Fruit fly (Drosophila melanogaster) whole organism, embryonic: ENCODE data around the gene CG42232.

ENCODE experiments used
- Ada2b ChIP-seq: fragments of 200-800 bp; sonication (Bioruptor generic); IDR thresholded peaks from 2 replicates; pipeline ENCODE4 v1.3.6; 2022; ENCODE audit warnings: missing biosample characterization, missing genetic modification characterization
- Antp ChIP-seq: fragments of 200-800 bp; sonication (Bioruptor generic); optimal IDR thresholded peaks from 3 replicates; lab custom pipeline; 2016; ENCODE audit warnings: missing biosample characterization, missing genetic modification characterization
- Awh ChIP-seq: fragments of 200-800 bp; sonication (Bioruptor generic); IDR thresholded peaks from 2 replicates; pipeline ENCODE4, ENCODE4 v1.3.6; 2022; ENCODE audit warnings: missing biosample characterization, missing genetic modification characterization
- CG11085 ChIP-seq: fragments of 200-800 bp; sonication (Bioruptor generic); IDR thresholded peaks from 2 replicates; pipeline ENCODE4 v1.3.6; 2022; ENCODE audit warnings: missing biosample characterization, missing genetic modification characterization
- CG11504 ChIP-seq: fragments of 200-800 bp; sonication (Bioruptor generic); optimal IDR thresholded peaks from 3 replicates; lab custom pipeline; 2019; ENCODE audit warnings: missing biosample characterization, mild to moderate bottlenecking, missing genetic modification characterization, moderate library complexity
- CG12071 ChIP-seq: fragments of 200-800 bp; sonication (Bioruptor generic); optimal IDR thresholded peaks from 3 replicates; lab custom pipeline; 2018; ENCODE audit warnings: missing biosample characterization, mild to moderate bottlenecking, missing genetic modification characterization
- CG12659 ChIP-seq: fragments of 200-800 bp; sonication (Bioruptor generic); optimal IDR thresholded peaks from 3 replicates; lab custom pipeline; 2017; ENCODE audit warnings: mild to moderate bottlenecking, missing biosample characterization, missing genetic modification reagents, missing genetic modification characterization
- CG1529 ChIP-seq: fragments of 200-800 bp; sonication (Bioruptor generic); optimal IDR thresholded peaks from 3 replicates; lab custom pipeline; 2018; ENCODE audit warnings: missing biosample characterization, missing genetic modification characterization
- CG17328 ChIP-seq: fragments of 200-800 bp; sonication (Bioruptor generic); IDR thresholded peaks from 2 replicates; pipeline ENCODE4 v1.3.6; 2022; ENCODE audit warnings: missing biosample characterization, missing genetic modification characterization
- CG2120 ChIP-seq: fragments of 200-800 bp; sonication (Bioruptor generic); optimal IDR thresholded peaks from 3 replicates; lab custom pipeline; 2016; ENCODE audit warnings: missing biosample characterization, missing genetic modification characterization
- CG30403 ChIP-seq: fragments of 200-800 bp; sonication (Bioruptor generic); optimal IDR thresholded peaks from 3 replicates; lab custom pipeline; 2016; ENCODE audit warnings: missing biosample characterization, missing genetic modification characterization
- CG3065 ChIP-seq: fragments of 200-800 bp; sonication (Bioruptor generic); optimal IDR thresholded peaks from 2 replicates; lab custom pipeline; 2016; ENCODE audit warnings: missing biosample characterization, missing genetic modification characterization
- CG3838 ChIP-seq: fragments of 200-800 bp; sonication (Bioruptor generic); optimal IDR thresholded peaks from 3 replicates; lab custom pipeline; 2016; ENCODE audit warnings: missing biosample characterization, missing genetic modification characterization
- CG7271 ChIP-seq: fragments of 200-800 bp; sonication (Bioruptor generic); optimal IDR thresholded peaks from 2 replicates; lab custom pipeline; 2018; ENCODE audit warnings: missing biosample characterization, mild to moderate bottlenecking, missing genetic modification characterization, moderate library complexity
- CG8388 ChIP-seq: fragments of 200-800 bp; sonication (Bioruptor generic); optimal IDR thresholded peaks from 2 replicates; lab custom pipeline; 2019; ENCODE audit warnings: missing biosample characterization, mild to moderate bottlenecking, missing genetic modification characterization, moderate library complexity
- CG8924 ChIP-seq: fragments of 200-800 bp; optimal IDR thresholded peaks from 3 replicates; lab custom pipeline; 2019; ENCODE audit warnings: missing biosample characterization, mild to moderate bottlenecking, missing genetic modification characterization, moderate library complexity
- CG9932 ChIP-seq: fragments of 200-800 bp; sonication (Bioruptor generic); IDR thresholded peaks from 2 replicates; pipeline ENCODE4 v1.3.6; 2022; ENCODE audit warnings: missing biosample characterization, missing genetic modification characterization
- H2.0 ChIP-seq: fragments of 200-800 bp; sonication (Bioruptor generic); IDR thresholded peaks from 2 replicates; pipeline ENCODE4 v1.3.6; 2022; ENCODE audit warnings: missing biosample characterization, missing genetic modification characterization
- HHEX ChIP-seq: fragments of 200-800 bp; sonication (Bioruptor generic); optimal IDR thresholded peaks from 3 replicates; lab custom pipeline; 2017; ENCODE audit warnings: missing biosample characterization, mild to moderate bottlenecking, missing genetic modification characterization, missing genetic modification reagents
- Hr51 ChIP-seq, 2 experiments: fragments of 200-800 bp; sonication (Bioruptor generic); optimal IDR thresholded peaks; 2 replicates in 1 of 2; 3 replicates in 1 of 2; lab custom pipeline; 2016 to 2018; ENCODE audit warnings: missing biosample characterization in 2 of 2, missing genetic modification characterization in 2 of 2, mild to moderate bottlenecking in 1 of 2, moderate library complexity in 1 of 2
- corto ChIP-seq: fragments of 200-800 bp; sonication (Bioruptor generic); optimal IDR thresholded peaks from 2 replicates; lab custom pipeline; 2016; ENCODE audit warnings: missing biosample characterization, mild to moderate bottlenecking, missing genetic modification characterization, moderate library complexity
- crp ChIP-seq, 2 experiments: fragments of 200-800 bp; sonication (Bioruptor generic); optimal IDR thresholded peaks; 2 replicates in 1 of 2; 3 replicates in 1 of 2; lab custom pipeline; 2017; ENCODE audit warnings: missing biosample characterization in 2 of 2, missing genetic modification characterization in 2 of 2, mild to moderate bottlenecking in 1 of 2, moderate library complexity in 1 of 2
- danr ChIP-seq: fragments of 200-800 bp; sonication (Bioruptor generic); IDR thresholded peaks from 2 replicates; pipeline ENCODE4 v1.3.6; 2022; ENCODE audit warnings: missing biosample characterization, missing genetic modification characterization
- eve ChIP-seq, 2 experiments: fragments of >200 bp; optimal IDR thresholded peaks; 2 replicates each; lab custom pipeline; 2017; ENCODE audit warnings: missing biosample characterization in 2 of 2, missing genetic modification characterization in 2 of 2
- fd96Cb ChIP-seq: fragments of 200-800 bp; sonication (Bioruptor generic); optimal IDR thresholded peaks from 2 replicates; lab custom pipeline; 2018; ENCODE audit warnings: missing biosample characterization, mild to moderate bottlenecking, missing genetic modification characterization, moderate library complexity
- gcm ChIP-seq: fragments of 200-800 bp; sonication (Bioruptor generic); optimal IDR thresholded peaks from 2 replicates; lab custom pipeline; 2019; ENCODE audit warnings: missing biosample characterization, mild to moderate bottlenecking, missing genetic modification characterization, moderate library complexity
- jumu ChIP-seq: fragments of 200-800 bp; sonication (Bioruptor generic); optimal IDR thresholded peaks from 3 replicates; lab custom pipeline; 2016; ENCODE audit warnings: missing biosample characterization, missing genetic modification characterization
- kah ChIP-seq: fragments of 200-800 bp; sonication (Bioruptor generic); optimal IDR thresholded peaks from 2 replicates; lab custom pipeline; 2018; ENCODE audit warnings: missing biosample characterization, mild to moderate bottlenecking, missing genetic modification characterization
- kay ChIP-seq: fragments of 200-800 bp; sonication (Bioruptor generic); optimal IDR thresholded peaks from 2 replicates; lab custom pipeline; 2016; ENCODE audit warnings: missing biosample characterization, missing genetic modification characterization
- lab ChIP-seq: fragments of 200-800 bp; sonication (Bioruptor generic); optimal IDR thresholded peaks from 3 replicates; lab custom pipeline; 2017; ENCODE audit warnings: missing biosample characterization, missing genetic modification characterization, mild to moderate bottlenecking, moderate library complexity, missing genetic modification reagents
- maf-S ChIP-seq: fragments of 200-800 bp; sonication (Bioruptor generic); optimal IDR thresholded peaks from 2 replicates; lab custom pipeline; 2016; ENCODE audit warnings: missing biosample characterization, missing genetic modification characterization
- mirr ChIP-seq: fragments of 200-800 bp; sonication (Bioruptor generic); optimal IDR thresholded peaks from 3 replicates; lab custom pipeline; 2018; ENCODE audit warnings: missing biosample characterization, mild to moderate bottlenecking, missing genetic modification characterization
- oc ChIP-seq: fragments of 200-800 bp; sonication (Bioruptor generic); optimal IDR thresholded peaks from 2 replicates; lab custom pipeline; 2018; ENCODE audit warnings: missing biosample characterization, mild to moderate bottlenecking, missing genetic modification characterization, moderate library complexity
- org-1 ChIP-seq: fragments of 200-800 bp; sonication (Bioruptor generic); optimal IDR thresholded peaks from 2 replicates; lab custom pipeline; 2017; ENCODE audit warnings: missing biosample characterization, missing genetic modification characterization
- p53 ChIP-seq: fragments of 200-800 bp; sonication (Bioruptor generic); optimal IDR thresholded peaks from 2 replicates; lab custom pipeline; 2016; ENCODE audit warnings: missing biosample characterization, missing genetic modification characterization
- phol ChIP-seq: fragments of 200-800 bp; sonication (Bioruptor generic); optimal IDR thresholded peaks from 3 replicates; lab custom pipeline; 2018; ENCODE audit warnings: missing biosample characterization, mild to moderate bottlenecking, missing genetic modification characterization, moderate library complexity
- pzg ChIP-seq: fragments of 200-800 bp; sonication (Bioruptor generic); optimal IDR thresholded peaks from 3 replicates; lab custom pipeline; 2018; ENCODE audit warnings: missing biosample characterization, mild to moderate bottlenecking, missing genetic modification characterization, moderate library complexity
- repo ChIP-seq: fragments of 200-800 bp; sonication (Bioruptor generic); optimal IDR thresholded peaks from 2 replicates; lab custom pipeline; 2016; ENCODE audit warnings: missing biosample characterization, missing genetic modification characterization
- sens ChIP-seq: fragments of 200-800 bp; sonication (Bioruptor generic); peaks from one replicate; lab custom pipeline; 2016; ENCODE audit warnings: missing biosample characterization, missing genetic modification characterization
- sisA ChIP-seq: fragments of 200-800 bp; sonication (Bioruptor generic); IDR thresholded peaks from 2 replicates; pipeline ENCODE4 v1.3.6; 2022; ENCODE audit warnings: missing biosample characterization, missing genetic modification characterization
- tin ChIP-seq: fragments of 200-800 bp; sonication (Bioruptor generic); optimal IDR thresholded peaks from 3 replicates; lab custom pipeline; 2016; ENCODE audit warnings: missing biosample characterization, missing genetic modification characterization
- tna ChIP-seq: fragments of 200-800 bp; sonication (Bioruptor generic); IDR thresholded peaks from 2 replicates; pipeline ENCODE4 v1.3.6; 2022; ENCODE audit warnings: missing biosample characterization, missing genetic modification characterization; ENCODE audit not compliant: partially characterized antibody
- toy ChIP-seq: fragments of 200-800 bp; sonication (Bioruptor generic); IDR thresholded peaks from 2 replicates; pipeline ENCODE4 v1.3.6; 2022; ENCODE audit warnings: missing biosample characterization, missing genetic modification characterization
- unpg ChIP-seq: fragments of 200-800 bp; sonication (Bioruptor generic); optimal IDR thresholded peaks from 3 replicates; lab custom pipeline; 2018; ENCODE audit warnings: missing biosample characterization, mild to moderate bottlenecking, missing genetic modification characterization, moderate library complexity
- wdn ChIP-seq: fragments of 200-800 bp; sonication (Bioruptor generic); IDR thresholded peaks from 2 replicates; pipeline ENCODE4 v1.3.6; 2022; ENCODE audit warnings: missing biosample characterization, missing genetic modification characterization
- zen ChIP-seq: fragments of 200-800 bp; sonication (Bioruptor generic); optimal IDR thresholded peaks from 3 replicates; lab custom pipeline; 2018; ENCODE audit warnings: missing biosample characterization, mild to moderate bottlenecking, missing genetic modification characterization, moderate library complexity
- zfh2 ChIP-seq: fragments of 200-800 bp; sonication (Bioruptor generic); optimal IDR thresholded peaks from 2 replicates; lab custom pipeline; 2016; ENCODE audit warnings: missing biosample characterization, missing genetic modification characterization

The CG42232 gene

dm6 chr3R:16510128-16510527 lies 40.7 kb upstream of the CG42232 start (continued):
- TF ChIP-seq gcm (GFP tag; lab: Kevin White, UChicago) (peak; percentile 13), HHEX (GFP tag; lab: Kevin White, UChicago) (peak; percentile 23), fd96Cb (tag; lab: Kevin White, UChicago) (peak; percentile 34), CG9932 (GFP tag; lab: Robert Waterston, UW) (peak; percentile 28; the same call in 1 of the 2 replicates), CG8924 (tag; lab: Kevin White, UChicago) (peak; percentile 60), tna (GFP tag; lab: Robert Waterston, UW) (no peak), CG11085 (GFP tag; lab: Robert Waterston, UW) (no peak), CG1529 (peak; percentile 5), CG17328 (GFP tag; lab: Robert Waterston, UW) (peak; percentile 21; the same call in 1 of the 2 replicates), pzg (GFP tag; lab: Kevin White, UChicago) (no peak), kay (GFP tag; lab: Kevin White, UChicago) (no peak), sisA (GFP tag; lab: Robert Waterston, UW) (peak; percentile 36; the same call in 1 of the 2 replicates), CG3838 (GFP tag; lab: Kevin White, UChicago) (no peak), crp (GFP tag; optimal IDR thresholded peaks at IDR 0.05; lab: Kevin White, UChicago) (no peak), CG2120 (GFP tag; lab: Kevin White, UChicago) (peak; percentile 20), p53 (GFP tag; lab: Kevin White, UChicago) (no peak), Hr51 (GFP tag; optimal IDR thresholded peaks at IDR 0.05; lab: Kevin White, UChicago) (peak in 1 of 2 experiments; percentile 60), phol (tag; lab: Kevin White, UChicago) (peak; percentile 59), Ada2b (GFP tag; lab: Robert Waterston, UW) (no peak), unpg (GFP tag; lab: Kevin White, UChicago) (peak; percentile 63), oc (tag; lab: Kevin White, UChicago) (peak; percentile 45), toy (no peak), H2.0 (GFP tag; lab: Robert Waterston, UW) (no peak), CG30403 (GFP tag; lab: Kevin White, UChicago) (peak; percentile 20), lab (GFP tag; lab: Kevin White, UChicago) (peak; percentile 56), corto (no peak), zfh2 (GFP tag; lab: Kevin White, UChicago) (no peak), maf-S (GFP tag; lab: Kevin White, UChicago) (no peak), CG7271 (no peak), jumu (GFP tag; lab: Kevin White, UChicago) (no peak), tin (GFP tag; lab: Kevin White, UChicago) (no peak), mirr (GFP tag; lab: Kevin White, UChicago) (no peak), kah (GFP tag; lab: Kevin White, UChicago) (no peak), Antp (GFP tag; lab: Kevin White, UChicago) (no peak), zen (tag; lab: Kevin White, UChicago) (no peak), CG8388 (GFP tag; lab: Kevin White, UChicago) (peak; percentile 52), eve (GFP tag; optimal IDR thresholded peaks at IDR 0.05; lab: Kevin White, UChicago) (peak in 1 of 2 experiments; percentile 67), repo (GFP tag; lab: Kevin White, UChicago) (no peak), CG11504 (peak; percentile 75), wdn (GFP tag; lab: Robert Waterston, UW) (no peak), CG3065 (GFP tag; lab: Kevin White, UChicago) (no peak), CG12659 (GFP tag; lab: Kevin White, UChicago) (no peak), org-1 (GFP tag; lab: Kevin White, UChicago) (no peak), sens (GFP tag; lab: Kevin White, UChicago) (peak; percentile 82), Awh (GFP tag; lab: Robert Waterston, UW) (no peak), danr (no peak), CG12071 (GFP tag; lab: Kevin White, UChicago) (no peak)
